Worm (Caenorhabditis elegans) whole organism, L4/young adult: ENCODE measurements around the gene parp-2.

ENCODE experiments used
- W03F9.2 ChIP-seq: fragments of 150-350 bp; optimal IDR thresholded peaks from 2 replicates; lab custom pipeline; 2014; ENCODE audit warnings: missing biosample characterization, missing genetic modification characterization
- him-1 ChIP-seq: sonication (generic microtip); optimal IDR thresholded peaks from 2 replicates; lab custom pipeline; 2016; ENCODE audit warnings: missing genotype, missing genetic modification reagents, missing genetic modification characterization, missing compliant biosample characterization

DNA sequence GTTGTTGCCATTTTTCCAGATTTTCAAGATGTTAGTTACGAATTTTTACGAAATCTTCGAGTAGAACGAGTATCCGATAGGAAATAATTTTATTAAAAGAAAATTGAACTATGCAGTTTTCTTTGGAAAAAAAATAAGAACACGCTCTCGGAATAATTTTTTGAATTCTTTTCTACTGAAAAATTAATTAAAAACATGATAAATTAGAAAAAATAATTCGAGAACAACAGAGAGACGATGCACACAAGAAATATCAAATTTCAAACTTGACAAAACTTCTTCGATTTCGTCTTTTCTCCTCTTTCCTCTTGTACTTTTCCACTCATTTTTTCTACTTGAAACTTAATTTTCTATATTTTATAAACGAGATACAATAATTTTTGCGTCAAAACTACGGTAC is 32.9 kb upstream of the parp-2 start, which contains the start of gene F35H8.4:
- TF ChIP-seq him-1 (tag; lab: Kevin White, UChicago): no peak
- no peak for TF ChIP-seq W03F9.2 (tag; lab: Kevin White, UChicago)
